Fruit fly (Drosophila melanogaster): ENCODE data around the gene bon.

Gene bon

dm6 chr3R:20594194-20595144 lies 1.5 kb downstream of the bon start (continued):
- TF ChIP-seq CG8319 (GFP tag; optimal IDR thresholded peaks at IDR 0.05) = peak; percentile 59
- TF ChIP-seq CG3032 (tag; optimal IDR thresholded peaks at IDR 0.05) = peak; percentile 94
- peak; percentile 73 for TF ChIP-seq fkh (GFP tag; optimal IDR thresholded peaks at IDR 0.05)
- TF ChIP-seq Sox102F (GFP tag; optimal IDR thresholded peaks at IDR 0.05) = peak; percentile 65
- TF ChIP-seq CG6854 (GFP tag; optimal IDR thresholded peaks at IDR 0.05) = peak; percentile 54
- TF ChIP-seq CG4318 (GFP tag; optimal IDR thresholded peaks at IDR 0.05) = peak; percentile 82
- peak; percentile 81 for TF ChIP-seq net (GFP tag; optimal IDR thresholded peaks at IDR 0.05)
- TF ChIP-seq Eip75B (GFP tag; optimal IDR thresholded peaks at IDR 0.05) = peak; percentile 72
- TF ChIP-seq CG6163 (GFP tag; IDR thresholded peaks at IDR 0.05) = peak; percentile 84
- peak; percentile 94 for TF ChIP-seq CG8119 (GFP tag; IDR thresholded peaks at IDR 0.05)
- peak; percentile 90 for TF ChIP-seq achi (GFP tag; optimal IDR thresholded peaks at IDR 0.05)
- peak; percentile 85 for TF ChIP-seq CG10669 (GFP tag; optimal IDR thresholded peaks at IDR 0.05)
- TF ChIP-seq CG15336 (GFP tag; IDR thresholded peaks at IDR 0.05) = peak; percentile 95
- TF ChIP-seq eg (GFP tag; IDR thresholded peaks at IDR 0.05) = peak; percentile 75
- TF ChIP-seq Eip78C (GFP tag) = peak; percentile 98
- peak; percentile 91 for TF ChIP-seq CG6808 (GFP tag; optimal IDR thresholded peaks at IDR 0.05)
- peak; percentile 70 for TF ChIP-seq dac (GFP tag; optimal IDR thresholded peaks at IDR 0.05)
- peak; percentile 86 for TF ChIP-seq esn (GFP tag; optimal IDR thresholded peaks at IDR 0.05)
- peak; percentile 68 for TF ChIP-seq Smox (GFP tag; optimal IDR thresholded peaks at IDR 0.05)
- TF ChIP-seq lz (GFP tag; optimal IDR thresholded peaks at IDR 0.05) = peak; percentile 68
- TF ChIP-seq Lpt (GFP tag; optimal IDR thresholded peaks at IDR 0.05) = peak; percentile 91

- TF ChIP-seq cyc (GFP tag; optimal IDR thresholded peaks at IDR 0.05) = no peak
- no peak for TF ChIP-seq CG6163 (GFP tag; IDR thresholded peaks at IDR 0.05)
- TF ChIP-seq Lpt (GFP tag; optimal IDR thresholded peaks at IDR 0.05) = no peak
- TF ChIP-seq topi (GFP tag; optimal IDR thresholded peaks at IDR 0.05) = no peak
- TF ChIP-seq CG11902 (GFP tag; optimal IDR thresholded peaks at IDR 0.05) = no peak
- peak in 1 of 2 experiments; percentile 5 for TF ChIP-seq salr (GFP tag; optimal IDR thresholded peaks at IDR 0.05)
- peak; percentile 66 for TF ChIP-seq Eip78C (GFP tag)
- TF ChIP-seq CG8632 (GFP tag; optimal IDR thresholded peaks at IDR 0.05) = no peak
- no peak for TF ChIP-seq CG3919 (GFP tag; optimal IDR thresholded peaks at IDR 0.05)
- TF ChIP-seq CG6276 (GFP tag; optimal IDR thresholded peaks at IDR 0.05) = peak; percentile 12
- TF ChIP-seq CG34406 (GFP tag; optimal IDR thresholded peaks at IDR 0.05) = no peak
- no peak for TF ChIP-seq eg (GFP tag; IDR thresholded peaks at IDR 0.05)
- no peak for TF ChIP-seq Hr38 (GFP tag; optimal IDR thresholded peaks at IDR 0.05)
- no peak for TF ChIP-seq pdm3 (GFP tag; optimal IDR thresholded peaks at IDR 0.05)
- no peak for TF ChIP-seq Hr39 (GFP tag; optimal IDR thresholded peaks at IDR 0.05)
- TF ChIP-seq Gug (GFP tag; IDR thresholded peaks at IDR 0.05) = no peak
- TF ChIP-seq CG32006 (GFP tag; optimal IDR thresholded peaks at IDR 0.05) = peak; percentile 27
These were observed 2.3 kb downstream of the bon start for dm6 chr3R:20595145-20595812.

DNA sequence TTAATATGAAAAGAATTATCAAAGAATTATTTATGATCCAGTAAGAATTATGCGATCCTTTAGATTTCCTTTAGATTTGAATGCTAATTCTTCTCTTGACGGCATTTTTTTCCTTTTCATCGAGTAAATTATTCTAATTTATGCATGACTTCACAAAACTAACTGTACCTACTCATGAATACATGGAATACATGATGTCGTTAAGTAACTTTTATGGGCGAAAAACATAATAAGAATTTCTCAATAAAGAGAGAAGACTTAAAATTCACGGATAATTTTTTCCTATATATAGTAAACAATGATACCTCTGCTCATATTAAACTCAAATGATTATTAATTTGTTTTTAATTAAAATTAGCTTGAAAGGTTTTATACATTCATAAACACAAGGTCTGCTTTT lies 3.0 kb downstream of the bon start:
- TF ChIP-seq CG8119 (GFP tag; IDR thresholded peaks at IDR 0.05) (no peak), achi (GFP tag; optimal IDR thresholded peaks at IDR 0.05) (no peak), CG16779 (tag; optimal IDR thresholded peaks at IDR 0.05) (no peak), Eip93F (GFP tag; optimal IDR thresholded peaks at IDR 0.05) (no peak), Eip75B (GFP tag; optimal IDR thresholded peaks at IDR 0.05) (no peak), Ets21C (GFP tag; optimal IDR thresholded peaks at IDR 0.05) (no peak), CG31627 (GFP tag; optimal IDR thresholded peaks at IDR 0.05) (no peak), Ets96B (tag; optimal IDR thresholded peaks at IDR 0.05) (no peak), Blimp-1 (GFP tag; optimal IDR thresholded peaks at IDR 0.05) (no peak), Hr4 (GFP tag; optimal IDR thresholded peaks at IDR 0.05) (no peak)

All from whole organism, prepupa.